4 fruit fly cellular contexts compared by ENCODE assay signal in genomic region chr3R:21154130-21154529, dm6.
TF ChIP-seq lines count a peak whose summit lies in the region.

No protein-coding gene starts in this region.

- no peak for TF ChIP-seq CTCF in whole organism, embryonic (GFP tag; optimal IDR thresholded peaks at IDR 0.05; lab: Kevin White, UChicago)

TF ChIP-seq in whole organism, embryonic, 481 proteins besides CTCF, POLR2A, EP300 and RAD21 (continues in another document):
- TF ChIP-seq nau (GFP tag; optimal IDR thresholded peaks at IDR 0.05; lab: Kevin White, UChicago), result no peak
- TF ChIP-seq C15 (GFP tag; IDR thresholded peaks at IDR 0.05; lab: Robert Waterston, UW), result no peak
- TF ChIP-seq Hmr (GFP tag; optimal IDR thresholded peaks at IDR 0.05; lab: Kevin White, UChicago), result no peak
- TF ChIP-seq ci (GFP tag; IDR thresholded peaks at IDR 0.05; lab: Robert Waterston, UW), result 0 out of 3 replicates have a peak, but pooled peaks have one; percentile 24
- TF ChIP-seq caup (GFP tag; optimal IDR thresholded peaks at IDR 0.05; lab: Kevin White, UChicago; ENCODE audit: severe bottlenecking), result no peak
- no peak for TF ChIP-seq CG10462 (GFP tag; optimal IDR thresholded peaks at IDR 0.05; lab: Kevin White, UChicago)
- peak; percentile 16 for TF ChIP-seq Med (GFP tag; lab: Kevin White, UChicago)
- no peak for TF ChIP-seq Six4 (GFP tag; optimal IDR thresholded peaks at IDR 0.05; lab: Kevin White, UChicago)
- no peak for TF ChIP-seq CG32532 (GFP tag; IDR thresholded peaks at IDR 0.05; lab: Robert Waterston, UW)
- no peak for TF ChIP-seq D (optimal IDR thresholded peaks at IDR 0.05; lab: Kevin White, UChicago)
- TF ChIP-seq D (GFP tag; optimal IDR thresholded peaks at IDR 0.05; lab: Kevin White, UChicago), result no peak
- no peak for TF ChIP-seq hkb (optimal IDR thresholded peaks at IDR 0.05; lab: Kevin White, UChicago)
- TF ChIP-seq hkb (GFP tag; IDR thresholded peaks at IDR 0.05; lab: Robert Waterston, UW), result no peak
- TF ChIP-seq CG4282 (GFP tag; optimal IDR thresholded peaks at IDR 0.05; lab: Kevin White, UChicago), result no peak
- TF ChIP-seq cg (GFP tag; optimal IDR thresholded peaks at IDR 0.05; lab: Kevin White, UChicago), result no peak
- no peak for TF ChIP-seq Scr (GFP tag; IDR thresholded peaks at IDR 0.05; lab: Robert Waterston, UW; ENCODE audit: partially characterized antibody)
- TF ChIP-seq CG15601 (tag; optimal IDR thresholded peaks at IDR 0.05; lab: Kevin White, UChicago), result peak; percentile 57
- no peak for TF ChIP-seq row (GFP tag; IDR thresholded peaks at IDR 0.05; lab: Robert Waterston, UW)
- TF ChIP-seq Ets65A (GFP tag; lab: Kevin White, UChicago), result peak; percentile 3
- TF ChIP-seq CG18262 (tag; optimal IDR thresholded peaks at IDR 0.05; lab: Kevin White, UChicago), result no peak
- no peak for TF ChIP-seq CG15073 (GFP tag; optimal IDR thresholded peaks at IDR 0.05; lab: Kevin White, UChicago)
- no peak for TF ChIP-seq CG32767 (GFP tag; IDR thresholded peaks at IDR 0.05; lab: Robert Waterston, UW)
- peak; percentile 47 for TF ChIP-seq sens (GFP tag; lab: Kevin White, UChicago)
- TF ChIP-seq crp (GFP tag; optimal IDR thresholded peaks at IDR 0.05; lab: Kevin White, UChicago), result peak in 1 of 2 experiments; percentile 5

TF ChIP-seq in whole organism, prepupa, 60 proteins besides CTCF, POLR2A, EP300 and RAD21:
- TF ChIP-seq esn (GFP tag; optimal IDR thresholded peaks at IDR 0.05; lab: Kevin White, UChicago), result no peak
- no peak for TF ChIP-seq Eip93F (GFP tag; optimal IDR thresholded peaks at IDR 0.05; lab: Kevin White, UChicago)
- TF ChIP-seq Eip78C (GFP tag; lab: Kevin White, UChicago), result peak; percentile 72
- no peak for TF ChIP-seq CG8319 (GFP tag; optimal IDR thresholded peaks at IDR 0.05; lab: Kevin White, UChicago)
- TF ChIP-seq lz (GFP tag; optimal IDR thresholded peaks at IDR 0.05; lab: Kevin White, UChicago), result no peak
- TF ChIP-seq eg (GFP tag; IDR thresholded peaks at IDR 0.05; lab: Robert Waterston, UW), result 0 out of 3 replicates have a peak, but pooled peaks have one; percentile 32
TF ChIP-seq in whole organism, prepupa: peak in this region for 2.

TF ChIP-seq in whole organism, pupa, 21 proteins besides CTCF, POLR2A, EP300 and RAD21:
- TF ChIP-seq CG4496 (GFP tag; IDR thresholded peaks at IDR 0.05; lab: Robert Waterston, UW) (peak; percentile 51; the same call in 1 of the 3 replicates), CG8301 (tag; optimal IDR thresholded peaks at IDR 0.05; lab: Kevin White, UChicago) (no peak), fd96Ca (GFP tag; IDR thresholded peaks at IDR 0.05; lab: Robert Waterston, UW) (peak; percentile 33; the same call in 1 of the 3 replicates)

TF ChIP-seq in whole organism, wandering third instar larva, 38 proteins besides CTCF, POLR2A, EP300 and RAD21:
- TF ChIP-seq h (GFP tag; optimal IDR thresholded peaks at IDR 0.05; lab: Kevin White, UChicago) (peak; percentile 49), OdsH (GFP tag; optimal IDR thresholded peaks at IDR 0.05; lab: Kevin White, UChicago) (no peak)
